Worm (Caenorhabditis elegans) whole organism, early embryonic: Measurements from ENCODE around the gene fbxc-54.

Experiments used
- B0310.2 ChIP-seq: sonication (generic microtip); optimal IDR thresholded peaks from 2 replicates; lab custom pipeline; 2016; ENCODE audit warnings: mild to moderate bottlenecking, missing genetic modification characterization, missing compliant biosample characterization
- F13C5.2 ChIP-seq: sonication (generic microtip); optimal IDR thresholded peaks from 2 replicates; lab custom pipeline; 2017; ENCODE audit warnings: mild to moderate bottlenecking, missing genetic modification characterization, inconsistent platforms, missing compliant biosample characterization
- aly-1 ChIP-seq: sonication (generic microtip); optimal IDR thresholded peaks from 2 replicates; lab custom pipeline; 2016; ENCODE audit warnings: missing genetic modification characterization, missing compliant biosample characterization
- ama-1 ChIP-seq: fragments of 150-350 bp; optimal IDR thresholded peaks from 2 replicates; lab custom pipeline; 2014
- ceh-13 ChIP-seq: fragments of 200-800 bp; sonication (Bioruptor generic); optimal IDR thresholded peaks from 2 replicates; lab custom pipeline; 2018; ENCODE audit warnings: mild to moderate bottlenecking, missing genetic modification characterization, missing compliant biosample characterization
- ets-7 ChIP-seq: sonication (generic microtip); optimal IDR thresholded peaks from 2 replicates; lab custom pipeline; 2016; ENCODE audit warnings: missing genotype, missing genetic modification characterization, missing compliant biosample characterization
- flt-1 ChIP-seq: fragments of 200-800 bp; sonication (Bioruptor generic); IDR thresholded peaks from 2 replicates; pipeline ENCODE4 v1.3.6; 2022; ENCODE audit warnings: missing genetic modification characterization, missing compliant biosample characterization
- hmbx-1 ChIP-seq: sonication (generic microtip); optimal IDR thresholded peaks from 2 replicates; lab custom pipeline; 2016; ENCODE audit warnings: mild to moderate bottlenecking, missing genetic modification characterization, missing compliant biosample characterization
- hnd-1 ChIP-seq: sonication (generic microtip); optimal IDR thresholded peaks from 2 replicates; lab custom pipeline; 2016; ENCODE audit warnings: missing genetic modification characterization, missing compliant biosample characterization
- scrt-1 ChIP-seq: fragments of 200-800 bp; sonication (Bioruptor generic); IDR thresholded peaks from 2 replicates; pipeline ENCODE4 v1.3.6; 2022; ENCODE audit warnings: missing genetic modification characterization, missing compliant biosample characterization
- sea-1 ChIP-seq: fragments of 200-800 bp; sonication (Bioruptor generic); conservative IDR thresholded peaks from 2 replicates; pipeline ENCODE4 v1.3.6; 2022; ENCODE audit warnings: missing genetic modification characterization, missing compliant biosample characterization
- tbx-11 ChIP-seq: fragments of 200-800 bp; sonication (Bioruptor generic); IDR thresholded peaks from 2 replicates; pipeline ENCODE4 v1.3.6; 2022; ENCODE audit warnings: missing genetic modification characterization, missing compliant biosample characterization
- tra-4 ChIP-seq: sonication (generic microtip); optimal IDR thresholded peaks from 2 replicates; lab custom pipeline; 2017; ENCODE audit warnings: missing genetic modification characterization, missing compliant biosample characterization

DNA sequence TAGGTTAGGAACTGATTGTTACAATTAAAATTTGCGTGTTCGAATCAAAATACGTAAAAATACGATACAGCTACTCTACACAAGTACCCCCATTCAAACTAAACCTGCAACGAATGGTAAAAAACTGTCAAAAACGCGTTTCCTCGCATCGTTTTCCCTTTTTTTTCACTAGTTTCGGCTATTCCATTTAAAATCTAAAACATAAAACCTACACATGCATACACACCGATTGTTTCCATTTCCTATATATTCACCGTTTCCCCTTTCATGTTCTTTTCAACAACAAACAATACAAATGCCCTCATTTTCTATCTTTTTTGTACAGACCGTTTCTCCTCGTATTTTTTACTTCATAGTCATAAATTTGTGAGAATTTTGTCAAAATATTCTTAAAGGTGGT is 37.2 kb downstream of the fbxc-54 start:
- no peak for TF ChIP-seq ama-1
- TF ChIP-seq tbx-11 (GFP tag; lab: Robert Waterston, UW): no peak
- no peak for TF ChIP-seq F13C5.2 (tag; lab: Kevin White, UChicago)
- no peak for TF ChIP-seq B0310.2 (tag; lab: Kevin White, UChicago)
- TF ChIP-seq hmbx-1: no peak
- TF ChIP-seq tra-4 (tag; lab: Kevin White, UChicago): no peak
- no peak for TF ChIP-seq ceh-13
- no peak for TF ChIP-seq ets-7
- TF ChIP-seq scrt-1 (GFP tag; lab: Robert Waterston, UW): no peak
- no peak for TF ChIP-seq sea-1 (GFP tag; lab: Robert Waterston, UW)
- no peak for TF ChIP-seq flt-1 (GFP tag; lab: Robert Waterston, UW)
- no peak for TF ChIP-seq hnd-1 (tag; lab: Kevin White, UChicago)
- no peak for TF ChIP-seq aly-1 (tag; lab: Kevin White, UChicago)
